Worm (Caenorhabditis elegans) whole organism, L3 larva: Measurements from ENCODE around the gene M195.2.

Source experiments
- ceh-82 ChIP-seq: fragments of 150-350 bp; optimal IDR thresholded peaks from 2 replicates; lab custom pipeline; 2014; ENCODE audit warnings: missing biosample characterization, missing genetic modification characterization
- fos-1 ChIP-seq: fragments of 150-350 bp; optimal IDR thresholded peaks from 2 replicates; lab custom pipeline; 2014; ENCODE audit warnings: missing biosample characterization, missing genetic modification characterization
- hmg-11 ChIP-seq: sonication (generic microtip); optimal IDR thresholded peaks from 2 replicates; lab custom pipeline; 2016; ENCODE audit warnings: missing genetic modification characterization, missing compliant biosample characterization
- lin-39 ChIP-seq: fragments of 150-350 bp; optimal IDR thresholded peaks from 2 replicates; lab custom pipeline; 2018; ENCODE audit warnings: missing biosample characterization, missing genetic modification reagents, missing genetic modification characterization
- nhr-12 ChIP-seq: fragments of 150-350 bp; optimal IDR thresholded peaks from 2 replicates; lab custom pipeline; 2014; ENCODE audit warnings: missing biosample characterization, missing genetic modification characterization
- nhr-25 ChIP-seq: sonication (generic microtip); optimal IDR thresholded peaks from 2 replicates; lab custom pipeline; 2017; ENCODE audit warnings: missing biosample characterization, missing genetic modification characterization
- nhr-28 ChIP-seq: fragments of 150-350 bp; optimal IDR thresholded peaks from 2 replicates; lab custom pipeline; 2014; ENCODE audit warnings: missing biosample characterization, missing genetic modification characterization
- nhr-76 ChIP-seq: fragments of 150-350 bp; sonication (generic microtip); optimal IDR thresholded peaks from 5 replicates; lab custom pipeline; 2014; ENCODE audit warnings: missing biosample characterization, missing genetic modification characterization
- tbx-2 ChIP-seq: sonication (generic microtip); optimal IDR thresholded peaks from 2 replicates; lab custom pipeline; 2016; ENCODE audit warnings: mild to moderate bottlenecking, missing genetic modification characterization, missing compliant biosample characterization
- unc-62 ChIP-seq: fragments of 150-350 bp; sonication (generic microtip); optimal IDR thresholded peaks from 4 replicates; lab custom pipeline; 2014; ENCODE audit warnings: missing biosample characterization, missing genetic modification reagents, missing genetic modification characterization
- ztf-4 ChIP-seq: fragments of 150-350 bp; optimal IDR thresholded peaks from 2 replicates; lab custom pipeline; 2014; ENCODE audit warnings: missing biosample characterization, missing genetic modification characterization

DNA sequence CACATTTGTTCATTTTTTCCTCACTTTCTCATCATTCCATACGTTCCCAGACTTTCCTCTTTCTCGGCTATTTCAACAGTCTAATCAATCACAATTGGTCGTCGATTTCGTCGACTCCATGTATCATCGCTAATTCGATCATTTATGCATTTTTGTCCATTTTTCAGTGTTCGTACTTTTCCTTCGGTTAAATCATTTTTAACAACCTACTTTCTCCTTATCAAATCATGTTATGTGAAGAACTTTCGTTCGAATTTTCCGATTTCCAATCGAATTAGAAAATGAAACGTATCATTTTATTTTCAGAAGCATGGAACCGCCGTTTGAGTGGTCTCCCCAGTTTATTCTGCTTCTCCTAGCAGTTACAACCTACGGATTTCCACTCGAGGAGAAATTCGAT, 14.2 kb upstream of the M195.2 start, which contains the start of gene eff-1:
- no peak for TF ChIP-seq ceh-82 (tag; lab: Kevin White, UChicago)
- TF ChIP-seq ztf-4 (tag; lab: Kevin White, UChicago) = no peak
- no peak for TF ChIP-seq nhr-28
- TF ChIP-seq fos-1 (tag; lab: Kevin White, UChicago) = no peak
- TF ChIP-seq unc-62 (GFP tag; lab: Kevin White, UChicago) = no peak
- TF ChIP-seq nhr-25 = no peak
- no peak for TF ChIP-seq nhr-12 (tag; lab: Kevin White, UChicago)
- no peak for TF ChIP-seq lin-39
- no peak for TF ChIP-seq hmg-11
- no peak for TF ChIP-seq nhr-76 (tag; lab: Kevin White, UChicago)
- no peak for TF ChIP-seq tbx-2 (tag; lab: Kevin White, UChicago)
